Worm (Caenorhabditis elegans) whole organism, midembryonic: Measurements from ENCODE around the gene sago-1.

Experiments
- T22C8.4 ChIP-seq: fragments of 200-800 bp; sonication (Bioruptor generic); IDR thresholded peaks from 2 replicates; pipeline ENCODE4 v1.3.6; 2022; ENCODE audit warnings: missing genetic modification characterization, missing compliant biosample characterization
- flt-1 ChIP-seq: fragments of 200-800 bp; sonication (Bioruptor generic); IDR thresholded peaks from 2 replicates; pipeline ENCODE4 v1.3.6; 2022; ENCODE audit warnings: missing genetic modification characterization, missing compliant biosample characterization
- klf-2 ChIP-seq: fragments of 200-800 bp; sonication (Bioruptor generic); conservative IDR thresholded peaks from 2 replicates; pipeline ENCODE4 v1.3.6; 2022; ENCODE audit warnings: missing genetic modification reagents, missing genetic modification characterization, missing compliant biosample characterization
- med-1 ChIP-seq: sonication (generic microtip); optimal IDR thresholded peaks from 2 replicates; lab custom pipeline; 2017; ENCODE audit warnings: missing genetic modification characterization, mild to moderate bottlenecking, missing compliant biosample characterization, antibody characterized with exemption, missing genetic modification reagents; ENCODE audit not compliant: insufficient read depth
- tab-1 ChIP-seq: fragments of 200-800 bp; sonication (Bioruptor generic); IDR thresholded peaks from 2 replicates; pipeline ENCODE4 v1.3.6; 2022; ENCODE audit warnings: missing genetic modification characterization, missing compliant biosample characterization
- ztf-29 ChIP-seq: fragments of 200-800 bp; sonication (Bioruptor generic); IDR thresholded peaks from 2 replicates; pipeline ENCODE4 v1.3.6; 2022; ENCODE audit warnings: missing genetic modification reagents, missing genetic modification characterization, missing compliant biosample characterization

ce11 chrV:6268961-6269360, 34.6 kb upstream of the sago-1 start:
- TF ChIP-seq flt-1 (GFP tag; lab: Robert Waterston, UW) (no peak), med-1 (no peak), klf-2 (no peak), T22C8.4 (GFP tag; lab: Robert Waterston, UW) (no peak), tab-1 (GFP tag; lab: Robert Waterston, UW) (no peak), ztf-29 (GFP tag; lab: Robert Waterston, UW) (no peak)
